Worm (Caenorhabditis elegans) whole organism, early embryonic: ENCODE measurements around the gene cest-33.

Experiments
- F13C5.2 ChIP-seq: sonication (generic microtip); optimal IDR thresholded peaks from 2 replicates; lab custom pipeline; 2017; ENCODE audit warnings: mild to moderate bottlenecking, missing genetic modification characterization, inconsistent platforms, missing compliant biosample characterization
- aly-1 ChIP-seq: sonication (generic microtip); optimal IDR thresholded peaks from 2 replicates; lab custom pipeline; 2016; ENCODE audit warnings: missing genetic modification characterization, missing compliant biosample characterization
- ama-1 ChIP-seq: fragments of 150-350 bp; optimal IDR thresholded peaks from 2 replicates; lab custom pipeline; 2014
- ceh-13 ChIP-seq: fragments of 200-800 bp; sonication (Bioruptor generic); optimal IDR thresholded peaks from 2 replicates; lab custom pipeline; 2018; ENCODE audit warnings: mild to moderate bottlenecking, missing genetic modification characterization, missing compliant biosample characterization
- ets-7 ChIP-seq: sonication (generic microtip); optimal IDR thresholded peaks from 2 replicates; lab custom pipeline; 2016; ENCODE audit warnings: missing genotype, missing genetic modification characterization, missing compliant biosample characterization
- hmbx-1 ChIP-seq: sonication (generic microtip); optimal IDR thresholded peaks from 2 replicates; lab custom pipeline; 2016; ENCODE audit warnings: mild to moderate bottlenecking, missing genetic modification characterization, missing compliant biosample characterization
- hmg-4 ChIP-seq: fragments of 200-800 bp; sonication (Bioruptor generic); optimal IDR thresholded peaks from 2 replicates; lab custom pipeline; 2018; ENCODE audit warnings: mild to moderate bottlenecking, missing genetic modification characterization, missing compliant biosample characterization
- pes-1 ChIP-seq: fragments of 200-800 bp; sonication (Bioruptor generic); IDR thresholded peaks from 2 replicates; pipeline ENCODE4 v1.3.6; 2022; ENCODE audit warnings: missing genetic modification reagents, missing genetic modification characterization, missing compliant biosample characterization
- sea-1 ChIP-seq: fragments of 200-800 bp; sonication (Bioruptor generic); conservative IDR thresholded peaks from 2 replicates; pipeline ENCODE4 v1.3.6; 2022; ENCODE audit warnings: missing genetic modification characterization, missing compliant biosample characterization

DNA sequence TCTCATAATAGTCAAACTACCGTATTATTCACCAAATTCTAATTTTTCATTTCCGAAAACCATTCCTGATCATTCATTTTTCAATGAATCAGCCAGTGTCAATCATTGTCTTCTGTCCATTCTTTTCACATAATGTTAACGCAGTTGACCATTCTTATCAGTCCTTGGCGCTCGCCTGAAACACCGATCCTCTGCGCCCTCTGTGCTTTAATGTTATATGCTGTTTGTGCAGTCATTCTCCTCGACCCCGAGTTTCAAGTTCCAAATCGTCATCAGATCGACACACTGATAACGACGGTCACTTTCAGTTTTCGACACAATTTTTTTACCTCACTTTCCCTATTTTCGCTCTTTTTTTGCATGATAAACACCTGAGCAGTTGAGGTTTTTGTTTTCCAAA is 18.6 kb downstream of the cest-33 start:
- no peak for TF ChIP-seq hmbx-1 (tag; lab: Kevin White, UChicago)
- no peak for TF ChIP-seq ama-1 (lab: Kevin White, UChicago)
- TF ChIP-seq F13C5.2 (tag; lab: Kevin White, UChicago), result no peak
- TF ChIP-seq ets-7, result no peak
- no peak for TF ChIP-seq sea-1 (GFP tag; lab: Robert Waterston, UW)
- no peak for TF ChIP-seq pes-1 (GFP tag; lab: Robert Waterston, UW)
- TF ChIP-seq aly-1 (tag; lab: Kevin White, UChicago), result no peak
- TF ChIP-seq ceh-13 (GFP tag; lab: Kevin White, UChicago), result no peak
- no peak for TF ChIP-seq hmg-4 (GFP tag; lab: Kevin White, UChicago)
